Worm (Caenorhabditis elegans): ENCODE data around the gene ZC404.15.
A peak's percentile ranks its signal among the peaks of the same experiment; 100 is the strongest.

Gene ZC404.15

DNA sequence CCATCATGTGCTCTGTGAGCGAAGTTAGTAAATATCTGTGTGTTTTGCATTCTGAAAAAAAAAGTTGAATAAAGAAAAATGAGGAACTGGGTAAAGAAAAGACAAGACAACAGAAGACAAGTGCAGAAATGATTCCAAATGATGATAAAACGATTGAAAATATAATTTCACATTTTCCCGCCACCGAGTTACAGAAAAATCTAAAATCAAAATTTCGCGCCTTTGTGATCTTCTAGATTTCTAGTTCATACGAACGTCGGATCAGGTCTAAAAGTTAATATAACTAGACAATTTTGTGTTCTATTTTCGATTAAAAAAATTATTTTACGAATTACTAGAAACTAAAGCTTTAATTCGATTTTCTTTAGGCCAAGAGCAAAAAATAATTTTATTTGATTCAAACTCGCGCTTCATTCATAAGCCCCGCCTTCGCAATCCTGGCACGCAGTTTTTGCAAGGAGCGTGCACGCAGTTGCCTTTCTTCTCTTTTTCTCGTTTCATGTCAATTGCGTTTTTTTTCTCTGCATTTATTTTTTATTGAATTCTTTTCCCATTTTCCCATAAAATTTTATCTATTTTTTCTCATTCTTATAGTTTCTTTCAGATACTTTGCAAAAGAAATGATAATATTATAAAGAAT lies 4.7 kb downstream of the ZC404.15 start, which contains the start of the genes spn-4 and spe-39 (continued):
- TF ChIP-seq lin-39 (tag; optimal IDR thresholded peaks at IDR 0.05) (no peak), spr-1 (tag; optimal IDR thresholded peaks at IDR 0.05) (peak; percentile 36), dmd-6 (GFP tag; IDR thresholded peaks at IDR 0.05) (peak; percentile 53; the same call in 1 of the 2 replicates), F44E2.7 (GFP tag; IDR thresholded peaks at IDR 0.05) (no peak), rbr-2 (tag; optimal IDR thresholded peaks at IDR 0.05) (peak; percentile 40), hmg-1.1 (GFP tag; IDR thresholded peaks at IDR 0.05) (peak; percentile 70; the same call in 1 of the 2 replicates), madf-9 (GFP tag; conservative IDR thresholded peaks at IDR 0.05) (0 out of 2 replicates have a peak, but pooled peaks have one; percentile 21), egl-27 (tag; optimal IDR thresholded peaks at IDR 0.05) (no peak), lsy-2 (tag; optimal IDR thresholded peaks at IDR 0.05) (peak in 1 of 2 experiments; percentile 77), ceh-44 (GFP tag; IDR thresholded peaks at IDR 0.05) (no peak)

ce11 chrV:6787906-6788430 lies 7.7 kb downstream of the ZC404.15 start, which contains the start of gene ZC404.2:
Gene ZC404.2, plus strand, starts transcription at chrV:6787952.
- TF ChIP-seq madf-5 (GFP tag; IDR thresholded peaks at IDR 0.05) (0 out of 4 replicates have a peak, but pooled peaks of 1 of the 2 experiments have one; percentile 35), F10B5.3 (tag; optimal IDR thresholded peaks at IDR 0.05) (peak; percentile 32), lin-38 (GFP tag; IDR thresholded peaks at IDR 0.05) (peak; percentile 37; the same call in 1 of the 2 replicates), lim-7 (GFP tag; IDR thresholded peaks at IDR 0.05) (no peak), pha-4 (GFP tag; IDR thresholded peaks at IDR 0.05) (0 out of 2 replicates have a peak, but pooled peaks have one; percentile 7), pha-4 (tag; optimal IDR thresholded peaks at IDR 0.05) (no peak), mes-2 (tag; optimal IDR thresholded peaks at IDR 0.05; ENCODE audit: poor library complexity, severe bottlenecking) (peak; percentile 5)

ce11 chrV:6792565-6792964 lies 12.3 kb downstream of the ZC404.15 start, which contains the start of gene gck-2:
Gene gck-2, minus strand, starts transcription at chrV:6792665.
- TF ChIP-seq mxl-2 (GFP tag; conservative IDR thresholded peaks at IDR 0.05) (no peak), nhr-48 (tag; optimal IDR thresholded peaks at IDR 0.05) (no peak), lim-7 (GFP tag; IDR thresholded peaks at IDR 0.05) (no peak), tra-1 (GFP tag; IDR thresholded peaks at IDR 0.05) (no peak), fos-1 (tag; optimal IDR thresholded peaks at IDR 0.05) (no peak), zip-2 (tag; optimal IDR thresholded peaks at IDR 0.05) (no peak), dpl-1 (GFP tag; optimal IDR thresholded peaks at IDR 0.05) (no peak), lin-13 (GFP tag; optimal IDR thresholded peaks at IDR 0.05) (no peak), lin-1 (GFP tag; IDR thresholded peaks at IDR 0.05) (no peak), ZK546.5 (tag; optimal IDR thresholded peaks at IDR 0.05) (no peak), vab-7 (GFP tag; IDR thresholded peaks at IDR 0.05) (no peak), duxl-1 (tag; optimal IDR thresholded peaks at IDR 0.05; ENCODE audit: poor library complexity) (no peak), php-3 (GFP tag; IDR thresholded peaks at IDR 0.05) (no peak), lin-15B (tag; optimal IDR thresholded peaks at IDR 0.05) (no peak), ceh-62 (tag; optimal IDR thresholded peaks at IDR 0.05) (no peak), attf-4 (tag; optimal IDR thresholded peaks at IDR 0.05) (no peak), snpc-1.2 (GFP tag; IDR thresholded peaks at IDR 0.05) (no peak), madf-5 (GFP tag; IDR thresholded peaks at IDR 0.05) (no peak), dve-1 (tag; optimal IDR thresholded peaks at IDR 0.05; ENCODE audit: insufficient read depth) (no peak), skn-1 (tag; optimal IDR thresholded peaks at IDR 0.05) (no peak)

DNA sequence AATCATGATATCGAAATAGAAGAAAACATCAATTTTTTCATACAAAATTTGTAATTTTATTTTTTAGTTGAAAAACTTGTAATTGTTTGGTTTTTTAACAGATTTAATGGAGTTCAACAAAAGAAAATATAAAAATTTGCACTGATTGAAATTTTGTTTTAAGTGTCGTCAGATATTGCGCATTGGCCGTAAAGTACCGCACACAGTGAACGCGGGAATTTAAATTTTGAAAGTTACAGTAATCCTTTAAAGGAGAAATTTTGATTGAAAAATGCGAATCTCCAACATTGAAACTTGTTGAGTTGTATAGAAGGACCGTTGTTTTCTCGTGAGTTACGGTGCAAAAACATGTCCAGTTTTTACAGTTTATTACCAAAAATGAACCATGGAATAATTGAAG lies 12.7 kb downstream of the ZC404.15 start:
- peak in 1 of 2 experiments; percentile 8 for TF ChIP-seq lsy-2 (tag; optimal IDR thresholded peaks at IDR 0.05)
- no peak for TF ChIP-seq jun-1 (tag; optimal IDR thresholded peaks at IDR 0.05)

All from whole organism, L4 larva.